Worm (Caenorhabditis elegans): ENCODE results near the gene F56D5.3.

DNA sequence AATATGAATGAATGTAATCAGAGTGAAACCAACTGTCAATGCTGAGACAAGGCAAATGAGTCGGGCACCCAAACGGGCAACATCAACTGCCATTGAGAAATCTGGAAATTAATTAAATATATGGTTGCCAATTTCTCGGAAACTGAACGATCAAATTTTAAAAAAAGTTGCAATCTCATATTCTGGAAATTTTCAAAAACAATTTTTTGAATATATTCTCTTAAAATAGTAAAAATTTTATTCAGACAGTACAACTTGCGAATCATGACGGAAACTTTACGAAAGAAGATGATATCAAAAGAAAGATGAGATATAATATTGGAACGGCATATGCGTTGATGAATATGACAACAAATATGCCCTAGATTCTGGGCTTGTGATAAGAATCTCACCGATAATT lies 1.3 kb upstream of the F56D5.3 start, which contains the start of gene col-121:
- TF ChIP-seq ama-1 (optimal IDR thresholded peaks at IDR 0.05) (no peak), tbx-2 (tag; optimal IDR thresholded peaks at IDR 0.05) (no peak), sox-4 (tag; optimal IDR thresholded peaks at IDR 0.05) (no peak)

Data from whole organism, late embryonic.